Fruit fly (Drosophila melanogaster): ENCODE results near the gene Pfdn6.

The Pfdn6 gene

dm6 chr3L:19922833-19923745, at the start of gene Pfdn6 (continued):
- TF ChIP-seq Sry-δ (GFP tag; optimal IDR thresholded peaks at IDR 0.05), result peak; percentile 20
- peak; percentile 59 for TF ChIP-seq CG17359 (tag; optimal IDR thresholded peaks at IDR 0.05)
- TF ChIP-seq vfl (GFP tag; optimal IDR thresholded peaks at IDR 0.05), result peak; percentile 47
- peak; percentile 61; the same call in 1 of the 2 replicates for TF ChIP-seq Doc2 (GFP tag; IDR thresholded peaks at IDR 0.05)
- TF ChIP-seq crc (GFP tag; optimal IDR thresholded peaks at IDR 0.05), result no peak
- peak; percentile 80 for TF ChIP-seq Rfx (GFP tag; IDR thresholded peaks at IDR 0.05)
- TF ChIP-seq sim (GFP tag; IDR thresholded peaks at IDR 0.05), result no peak
- TF ChIP-seq lab (GFP tag; optimal IDR thresholded peaks at IDR 0.05), result no peak
- TF ChIP-seq Fer1 (GFP tag; optimal IDR thresholded peaks at IDR 0.05), result peak; percentile 47
- peak; percentile 77 for TF ChIP-seq CG8944 (GFP tag; optimal IDR thresholded peaks at IDR 0.05)
- no peak for TF ChIP-seq sd (tag; optimal IDR thresholded peaks at IDR 0.05)
- no peak for TF ChIP-seq Lpt (GFP tag; optimal IDR thresholded peaks at IDR 0.05)
- peak; percentile 90 for TF ChIP-seq CG2120 (GFP tag; optimal IDR thresholded peaks at IDR 0.05)
- TF ChIP-seq H15 (GFP tag; IDR thresholded peaks at IDR 0.05), result peak; percentile 57; the same call in 1 of the 3 replicates
- peak; percentile 33 for TF ChIP-seq Nf-YB (GFP tag; optimal IDR thresholded peaks at IDR 0.05)
- no peak for TF ChIP-seq Poxn (GFP tag; IDR thresholded peaks at IDR 0.05)
- no peak for TF ChIP-seq luna (GFP tag; optimal IDR thresholded peaks at IDR 0.05)
- peak; percentile 35 for TF ChIP-seq BtbVII (GFP tag; optimal IDR thresholded peaks at IDR 0.05)
- peak; percentile 17 for TF ChIP-seq CG12299 (tag; optimal IDR thresholded peaks at IDR 0.05)
- peak; percentile 84 for TF ChIP-seq sens (GFP tag)
- TF ChIP-seq CG43689 (GFP tag; IDR thresholded peaks at IDR 0.05), result no peak
- TF ChIP-seq CG10321 (GFP tag; IDR thresholded peaks at IDR 0.05), result no peak
- peak; percentile 42 for TF ChIP-seq Atf3 (GFP tag; optimal IDR thresholded peaks at IDR 0.05)
- TF ChIP-seq maf-S (GFP tag; optimal IDR thresholded peaks at IDR 0.05), result peak; percentile 72
- TF ChIP-seq slp2 (GFP tag; optimal IDR thresholded peaks at IDR 0.05), result peak; percentile 61
- TF ChIP-seq CG16863 (GFP tag; optimal IDR thresholded peaks at IDR 0.05), result peak; percentile 71
- no peak for TF ChIP-seq chinmo (GFP tag; IDR thresholded peaks at IDR 0.05; ENCODE audit: partially characterized antibody)
- TF ChIP-seq CG1832 (GFP tag; optimal IDR thresholded peaks at IDR 0.05), result no peak
- TF ChIP-seq knrl (GFP tag; IDR thresholded peaks at IDR 0.05; ENCODE audit: partially characterized antibody), result peak; percentile 84
- peak; percentile 54 for TF ChIP-seq CG4854 (GFP tag; optimal IDR thresholded peaks at IDR 0.05)
- no peak for TF ChIP-seq tio (GFP tag; optimal IDR thresholded peaks at IDR 0.05)
- TF ChIP-seq tx (GFP tag; optimal IDR thresholded peaks at IDR 0.05), result peak; percentile 71
- TF ChIP-seq trh (GFP tag; optimal IDR thresholded peaks at IDR 0.05), result no peak
- TF ChIP-seq yki (optimal IDR thresholded peaks at IDR 0.05), result no peak
- peak; percentile 73 for TF ChIP-seq Bgb (GFP tag; IDR thresholded peaks at IDR 0.05; ENCODE audit: partially characterized antibody)
- no peak for TF ChIP-seq CG14965 (GFP tag; optimal IDR thresholded peaks at IDR 0.05; ENCODE audit: borderline replicate concordance)
- peak; percentile 88 for TF ChIP-seq slbo (GFP tag; IDR thresholded peaks at IDR 0.05)
- TF ChIP-seq CHES-1-like (GFP tag; optimal IDR thresholded peaks at IDR 0.05), result peak; percentile 62
- no peak for TF ChIP-seq Stat92E (GFP tag; optimal IDR thresholded peaks at IDR 0.05)
- TF ChIP-seq tna (GFP tag; IDR thresholded peaks at IDR 0.05; ENCODE audit: partially characterized antibody), result peak; percentile 70
- no peak for TF ChIP-seq NC2α (GFP tag; optimal IDR thresholded peaks at IDR 0.05)
- peak; percentile 33; the same call in 1 of the 2 replicates for TF ChIP-seq CG31224 (GFP tag; IDR thresholded peaks at IDR 0.05)
- TF ChIP-seq NFAT (GFP tag; IDR thresholded peaks at IDR 0.05), result peak; percentile 51; the same call in 1 of the 2 replicates
- TF ChIP-seq CG12236 (GFP tag; optimal IDR thresholded peaks at IDR 0.05), result peak; percentile 17
- TF ChIP-seq PHDP (tag; optimal IDR thresholded peaks at IDR 0.05), result peak; percentile 85
- TF ChIP-seq Scr (GFP tag; IDR thresholded peaks at IDR 0.05; ENCODE audit: partially characterized antibody), result peak; percentile 64
- peak; percentile 75 for TF ChIP-seq Hmr (GFP tag; optimal IDR thresholded peaks at IDR 0.05)
- peak; percentile 70 for TF ChIP-seq Fer3 (tag; optimal IDR thresholded peaks at IDR 0.05)
- peak; percentile 97 for TF ChIP-seq Ets65A (GFP tag)

Data from whole organism, embryonic.